Worm (Caenorhabditis elegans): ENCODE measurements around the gene H40L08.1.

The H40L08.1 gene

ce11 chrX:15055914-15056313, 28.0 kb downstream of the H40L08.1 start, which contains the start of gene H03G16.7:
Gene H03G16.7 (minus strand): TSS chrX:15056014.
- TF ChIP-seq nhr-10 (tag; optimal IDR thresholded peaks at IDR 0.05) (no peak), zag-1 (tag; optimal IDR thresholded peaks at IDR 0.05) (no peak), alr-1 (tag; optimal IDR thresholded peaks at IDR 0.05) (no peak), nhr-23 (tag; optimal IDR thresholded peaks at IDR 0.05) (no peak), ztf-4 (tag; optimal IDR thresholded peaks at IDR 0.05) (no peak), gmeb-1 (tag; optimal IDR thresholded peaks at IDR 0.05) (no peak), ztf-1 (GFP tag; conservative IDR thresholded peaks at IDR 0.05) (no peak), ztf-11 (tag; optimal IDR thresholded peaks at IDR 0.05) (no peak), unc-39 (tag; optimal IDR thresholded peaks at IDR 0.05) (no peak), dmd-4 (tag; optimal IDR thresholded peaks at IDR 0.05) (no peak), sma-9 (GFP tag; optimal IDR thresholded peaks at IDR 0.05) (no peak), sma-9 (tag; optimal IDR thresholded peaks at IDR 0.05) (no peak), nhr-11 (tag; optimal IDR thresholded peaks at IDR 0.05) (no peak), ZK546.5 (tag; optimal IDR thresholded peaks at IDR 0.05) (no peak), egl-27 (tag; optimal IDR thresholded peaks at IDR 0.05) (no peak), nhr-25 (tag; optimal IDR thresholded peaks at IDR 0.05) (no peak), skn-1 (tag; optimal IDR thresholded peaks at IDR 0.05) (no peak), C34F6.9 (tag; optimal IDR thresholded peaks at IDR 0.05) (no peak), mdl-1 (tag; optimal IDR thresholded peaks at IDR 0.05) (no peak)

- TF ChIP-seq ztf-11 (tag; optimal IDR thresholded peaks at IDR 0.05) (no peak), F13H6.1 (tag; optimal IDR thresholded peaks at IDR 0.05) (no peak)
These were observed 30.5 kb downstream of the H40L08.1 start, which contains the start of gene H03G16.1 for ce11 chrX:15053223-15053933. Gene H03G16.1 (plus strand): TSS chrX:15053883.

- TF ChIP-seq sem-4 (tag; optimal IDR thresholded peaks at IDR 0.05) (no peak), Y55F3AM.14 (GFP tag; optimal IDR thresholded peaks at IDR 0.05) (no peak), ZK546.5 (tag; optimal IDR thresholded peaks at IDR 0.05) (no peak), nhr-12 (tag; optimal IDR thresholded peaks at IDR 0.05) (no peak), fos-1 (tag; optimal IDR thresholded peaks at IDR 0.05) (no peak), ztf-1 (GFP tag; conservative IDR thresholded peaks at IDR 0.05) (no peak), elt-3 (tag; optimal IDR thresholded peaks at IDR 0.05) (no peak)
These were observed 31.5 kb downstream of the H40L08.1 start, which contains the start of gene H03G16.6 for ce11 chrX:15052385-15052784. Gene H03G16.6 (plus strand): TSS chrX:15052685.

- TF ChIP-seq lin-39 (tag; optimal IDR thresholded peaks at IDR 0.05), result no peak
- TF ChIP-seq sma-3 (GFP tag; optimal IDR thresholded peaks at IDR 0.05), result no peak
- TF ChIP-seq ceh-16 (tag; optimal IDR thresholded peaks at IDR 0.05), result no peak
- no peak for TF ChIP-seq blmp-1 (tag; optimal IDR thresholded peaks at IDR 0.05; ENCODE audit: insufficient read depth)
- TF ChIP-seq unc-62 (GFP tag; optimal IDR thresholded peaks at IDR 0.05), result no peak
- TF ChIP-seq zag-1 (tag; optimal IDR thresholded peaks at IDR 0.05), result no peak
- no peak for TF ChIP-seq dmd-4 (tag; optimal IDR thresholded peaks at IDR 0.05)
- TF ChIP-seq mab-5 (tag; optimal IDR thresholded peaks at IDR 0.05), result no peak
- TF ChIP-seq peb-1 (tag; optimal IDR thresholded peaks at IDR 0.05), result no peak
- no peak for TF ChIP-seq ceh-82 (tag; optimal IDR thresholded peaks at IDR 0.05)
- no peak for TF ChIP-seq alr-1 (tag; optimal IDR thresholded peaks at IDR 0.05)
- no peak for TF ChIP-seq crh-2 (tag; optimal IDR thresholded peaks at IDR 0.05)
These were observed 33.9 kb downstream of the H40L08.1 start for ce11 chrX:15050006-15050405.

ce11 chrX:15047541-15047940, 36.3 kb downstream of the H40L08.1 start:
- TF ChIP-seq alr-1 (tag; optimal IDR thresholded peaks at IDR 0.05), result no peak
- no peak for TF ChIP-seq nhr-25 (tag; optimal IDR thresholded peaks at IDR 0.05)

ce11 chrX:15045401-15045800, 38.5 kb downstream of the H40L08.1 start:
- TF ChIP-seq lsy-2 (tag; optimal IDR thresholded peaks at IDR 0.05) (peak in 1 of 2 experiments; percentile 8), nhr-6 (tag; optimal IDR thresholded peaks at IDR 0.05) (no peak), nhr-129 (tag; optimal IDR thresholded peaks at IDR 0.05) (peak; percentile 20), C34F6.9 (tag; optimal IDR thresholded peaks at IDR 0.05) (peak; percentile 44), unc-55 (GFP tag; optimal IDR thresholded peaks at IDR 0.05) (peak; percentile 60)
